Fruit fly (Drosophila melanogaster) whole organism, wandering third instar larva: Measurements from ENCODE around the gene gdl.

Source experiments
- Dfd ChIP-seq: fragments of >200 bp; optimal IDR thresholded peaks from 2 replicates; lab custom pipeline; 2017; ENCODE audit warnings: missing biosample characterization, missing genetic modification characterization
- HLH106 ChIP-seq: fragments of 200-800 bp; optimal IDR thresholded peaks from 3 replicates; lab custom pipeline; 2019; ENCODE audit warnings: missing biosample characterization, mild to moderate bottlenecking, missing genetic modification characterization, moderate library complexity
- Hnf4 ChIP-seq: fragments of 200-800 bp; sonication (Bioruptor generic); optimal IDR thresholded peaks from 2 replicates; lab custom pipeline; 2016; ENCODE audit warnings: missing biosample characterization, mild to moderate bottlenecking, missing genetic modification characterization
- Hr83 ChIP-seq: fragments of 200-300 bp; sonication (Bioruptor generic); optimal IDR thresholded peaks from 2 replicates; lab custom pipeline; 2016; ENCODE audit warnings: missing biosample characterization, mild to moderate bottlenecking, missing genetic modification characterization, moderate library complexity; ENCODE audit not compliant: poor library complexity, severe bottlenecking
- Jra ChIP-seq: sonication (Bioruptor generic); optimal IDR thresholded peaks from 2 replicates; lab custom pipeline; 2016; ENCODE audit warnings: missing biosample characterization, missing genetic modification characterization
- Myc ChIP-seq: fragments of >200 bp; optimal IDR thresholded peaks from 2 replicates; lab custom pipeline; 2017
- Rel ChIP-seq, 2 experiments: fragments of 200-800 bp; sonication (Bioruptor generic) in 1 of 2; optimal IDR thresholded peaks; 2 replicates in 1 of 2; 3 replicates in 1 of 2; lab custom pipeline; 2016 to 2019; ENCODE audit warnings: mild to moderate bottlenecking in 2 of 2, missing biosample characterization in 2 of 2, missing genetic modification characterization in 2 of 2, moderate library complexity in 1 of 2
- Sp1 ChIP-seq: fragments of 200-800 bp; sonication (Bioruptor generic); optimal IDR thresholded peaks from 3 replicates; lab custom pipeline; 2019; ENCODE audit warnings: missing biosample characterization, mild to moderate bottlenecking, missing genetic modification characterization, moderate library complexity
- br ChIP-seq: fragments of 200-800 bp; sonication (Bioruptor generic); optimal IDR thresholded peaks from 2 replicates; lab custom pipeline; 2016; ENCODE audit warnings: missing biosample characterization, missing genetic modification characterization
- brk ChIP-seq: fragments of 200-800 bp; sonication (Bioruptor generic); optimal IDR thresholded peaks from 2 replicates; lab custom pipeline; 2016; ENCODE audit warnings: missing biosample characterization, mild to moderate bottlenecking, missing genetic modification characterization
- dl ChIP-seq, 2 experiments: fragments of 175-275, 200-275 bp in 1 of 2; fragments of 200-275 bp in 1 of 2; sonication (Bioruptor generic); optimal IDR thresholded peaks; lab custom pipeline; 2018; ENCODE audit warnings: mild to moderate bottlenecking in 2 of 2, missing biosample characterization in 2 of 2, missing genetic modification characterization in 2 of 2, moderate library complexity in 2 of 2; ENCODE audit not compliant: partially characterized antibody in 2 of 2, insufficient read depth in 1 of 2
- dmrt93B ChIP-seq: fragments of 200-800 bp; sonication (Bioruptor generic); optimal IDR thresholded peaks from 2 replicates; lab custom pipeline; 2018; ENCODE audit warnings: missing biosample characterization, mild to moderate bottlenecking, missing genetic modification characterization
- dsf ChIP-seq: sonication (Bioruptor generic); optimal IDR thresholded peaks from 2 replicates; lab custom pipeline; 2016; ENCODE audit warnings: missing biosample characterization, missing genetic modification characterization, borderline replicate concordance
- fru ChIP-seq: fragments of 200-800 bp; sonication (Bioruptor generic); optimal IDR thresholded peaks from 3 replicates; lab custom pipeline; 2016; ENCODE audit warnings: missing biosample characterization, mild to moderate bottlenecking, missing genetic modification characterization
- h ChIP-seq: fragments of 200-800 bp; sonication (Bioruptor generic); optimal IDR thresholded peaks from 3 replicates; lab custom pipeline; 2016; ENCODE audit warnings: missing biosample characterization, mild to moderate bottlenecking, missing genetic modification characterization
- lola ChIP-seq: fragments of >200 bp; optimal IDR thresholded peaks from 2 replicates; lab custom pipeline; 2017; ENCODE audit warnings: missing biosample characterization, missing genetic modification characterization
- sage ChIP-seq: fragments of 200-800 bp; sonication (Bioruptor generic); optimal IDR thresholded peaks from 2 replicates; lab custom pipeline; 2016; ENCODE audit warnings: missing biosample characterization, mild to moderate bottlenecking, missing genetic modification characterization

gdl gene

dm6 chr3L:15553993-15554644 is 44.9 kb downstream of the gdl start, which contains the start of gene AGO2:
AGO2 (plus strand) TSS chr3L:15554113.
- TF ChIP-seq Hnf4 (GFP tag; lab: Kevin White, UChicago) = peak; percentile 65
- peak; percentile 27 for TF ChIP-seq fru (GFP tag; lab: Kevin White, UChicago)
- peak; percentile 56 for TF ChIP-seq Sp1 (GFP tag; lab: Kevin White, UChicago)
- no peak for TF ChIP-seq dsf (GFP tag; lab: Kevin White, UChicago)
- TF ChIP-seq br (GFP tag; lab: Kevin White, UChicago) = peak; percentile 45
- peak; percentile 54 for TF ChIP-seq Hr83 (GFP tag; lab: Kevin White, UChicago)
- TF ChIP-seq brk (GFP tag; lab: Kevin White, UChicago) = no peak
- TF ChIP-seq Rel (GFP tag; optimal IDR thresholded peaks at IDR 0.05; lab: Kevin White, UChicago) = no peak
- TF ChIP-seq Rel (tag; optimal IDR thresholded peaks at IDR 0.05; lab: Kevin White, UChicago) = peak; percentile 100
- TF ChIP-seq dmrt93B = no peak
- peak; percentile 36 for TF ChIP-seq Myc (lab: Kevin White, UChicago)
- peak; percentile 76 for TF ChIP-seq Jra (GFP tag; lab: Kevin White, UChicago)
- TF ChIP-seq lola (GFP tag; lab: Kevin White, UChicago) = no peak
- TF ChIP-seq HLH106 (tag; lab: Kevin White, UChicago) = peak; percentile 13
- TF ChIP-seq sage (GFP tag; lab: Kevin White, UChicago) = peak; percentile 35
- TF ChIP-seq h (GFP tag; lab: Kevin White, UChicago) = peak; percentile 24
- TF ChIP-seq Dfd (GFP tag; lab: Kevin White, UChicago) = peak; percentile 79
- TF ChIP-seq dl (GFP tag; optimal IDR thresholded peaks at IDR 0.05; lab: Kevin White, UChicago; ENCODE audit: insufficient read depth in 1 of 2, partially characterized antibody in 2 of 2) = peak in 1 of 2 experiments; percentile 7
- TF ChIP-seq, all 38 proteins: peak for 13
